Worm (Caenorhabditis elegans) whole organism, L2 larva: ENCODE measurements around the gene uaf-1.

Experiments
- F13H6.1 ChIP-seq: sonication (generic microtip); optimal IDR thresholded peaks from 2 replicates; lab custom pipeline; 2016; ENCODE audit warnings: missing genetic modification characterization, missing compliant biosample characterization
- R02D3.7 ChIP-seq: fragments of 150-350 bp; optimal IDR thresholded peaks from 2 replicates; lab custom pipeline; 2014; ENCODE audit warnings: missing biosample characterization, missing genetic modification characterization
- alr-1 ChIP-seq: fragments of 150-350 bp; optimal IDR thresholded peaks from 2 replicates; lab custom pipeline; 2014; ENCODE audit warnings: missing biosample characterization, missing genetic modification characterization
- elt-3 ChIP-seq: sonication (generic microtip); optimal IDR thresholded peaks from 2 replicates; lab custom pipeline; 2017; ENCODE audit warnings: missing biosample characterization, missing genetic modification characterization
- lin-39 ChIP-seq: fragments of 150-350 bp; optimal IDR thresholded peaks from 2 replicates; lab custom pipeline; 2014; ENCODE audit warnings: missing biosample characterization, missing genetic modification reagents, missing genetic modification characterization
- lsy-2 ChIP-seq, 2 experiments: fragments of 150-350 bp in 1 of 2; sonication (generic microtip) in 1 of 2; optimal IDR thresholded peaks; 2 replicates each; lab custom pipeline; 2014 to 2017; ENCODE audit warnings: missing biosample characterization in 2 of 2, missing genetic modification characterization in 2 of 2
- mab-5 ChIP-seq: fragments of 150-350 bp; optimal IDR thresholded peaks from 2 replicates; lab custom pipeline; 2014; ENCODE audit warnings: missing biosample characterization, missing genetic modification characterization
- nhr-10 ChIP-seq: sonication (generic microtip); optimal IDR thresholded peaks from 2 replicates; lab custom pipeline; 2017; ENCODE audit warnings: missing biosample characterization, missing genetic modification characterization
- nhr-129 ChIP-seq: fragments of 150-350 bp; optimal IDR thresholded peaks from 2 replicates; lab custom pipeline; 2014; ENCODE audit warnings: missing biosample characterization, missing genetic modification characterization
- nhr-21 ChIP-seq: fragments of 150-350 bp; optimal IDR thresholded peaks from 2 replicates; lab custom pipeline; 2014; ENCODE audit warnings: missing biosample characterization, missing genetic modification characterization
- nhr-6 ChIP-seq: fragments of 150-350 bp; optimal IDR thresholded peaks from 2 replicates; lab custom pipeline; 2014; ENCODE audit warnings: missing biosample characterization, missing genetic modification characterization
- sem-4 ChIP-seq: fragments of 150-350 bp; optimal IDR thresholded peaks from 2 replicates; lab custom pipeline; 2014; ENCODE audit warnings: missing biosample characterization, missing genetic modification reagents, missing genetic modification characterization
- sma-9 ChIP-seq, 2 experiments: fragments of 150-350 bp in 1 of 2; sonication (generic microtip) in 1 of 2; optimal IDR thresholded peaks; 2 replicates each; lab custom pipeline; 2014 to 2016; ENCODE audit warnings: missing genetic modification characterization in 2 of 2, mild to moderate bottlenecking in 1 of 2, missing biosample characterization in 1 of 2, missing compliant biosample characterization in 1 of 2, missing genetic modification reagents in 1 of 2, moderate library complexity in 1 of 2
- unc-39 ChIP-seq: fragments of 150-350 bp; optimal IDR thresholded peaks from 2 replicates; lab custom pipeline; 2014; ENCODE audit warnings: missing biosample characterization, missing genetic modification characterization
- ztf-4 ChIP-seq: fragments of 150-350 bp; optimal IDR thresholded peaks from 2 replicates; lab custom pipeline; 2014; ENCODE audit warnings: missing biosample characterization, missing genetic modification characterization

The uaf-1 gene

DNA sequence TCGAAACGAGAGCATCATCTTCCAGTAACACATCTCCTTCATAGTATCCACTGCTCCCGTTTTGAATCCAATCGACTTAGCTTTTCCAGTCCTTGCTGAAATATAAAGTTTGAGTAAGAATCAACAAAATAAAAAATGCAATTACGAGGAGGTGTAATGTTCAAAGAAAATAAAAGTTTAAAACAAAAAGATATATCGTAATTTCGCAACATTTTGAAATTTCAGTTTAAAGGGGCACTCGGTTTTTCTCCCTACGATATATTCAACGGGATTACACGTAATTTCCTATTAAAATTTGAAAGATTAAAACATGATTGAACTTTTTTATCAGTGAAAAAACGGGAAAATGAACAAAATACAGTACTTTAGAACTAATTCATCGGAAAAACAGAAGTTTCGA, 60.3 kb downstream of the uaf-1 start, which contains the start of gene Y34F4.3:
Y34F4.3 (minus strand) TSS at position 101 of the 400 bp plus-strand sequence.
- TF ChIP-seq sma-9 (GFP tag; optimal IDR thresholded peaks at IDR 0.05; lab: Kevin White, UChicago) = no peak
- TF ChIP-seq sma-9 (tag; optimal IDR thresholded peaks at IDR 0.05; lab: Kevin White, UChicago) = no peak
- TF ChIP-seq alr-1 (tag; lab: Kevin White, UChicago) = no peak
- TF ChIP-seq F13H6.1 = no peak
- no peak for TF ChIP-seq unc-39
- TF ChIP-seq R02D3.7 (tag; lab: Kevin White, UChicago) = no peak
- TF ChIP-seq lin-39 (tag; lab: Kevin White, UChicago) = no peak
- no peak for TF ChIP-seq lsy-2 (tag; optimal IDR thresholded peaks at IDR 0.05; lab: Kevin White, UChicago)
- TF ChIP-seq nhr-10 = no peak
- no peak for TF ChIP-seq sem-4 (tag; lab: Kevin White, UChicago)
- TF ChIP-seq nhr-129 = no peak
- no peak for TF ChIP-seq nhr-6
- TF ChIP-seq nhr-21 (tag; lab: Kevin White, UChicago) = no peak
- no peak for TF ChIP-seq elt-3
- no peak for TF ChIP-seq ztf-4 (tag; lab: Kevin White, UChicago)
- no peak for TF ChIP-seq mab-5 (tag; lab: Kevin White, UChicago)
